Fruit fly (Drosophila melanogaster) whole organism, pupa: ENCODE data around the gene Ssk.

Experiments
- CG10348 ChIP-seq: fragments of 200-800 bp; sonication (Bioruptor generic); IDR thresholded peaks from 2 replicates; pipeline ENCODE4 v1.3.6; 2022; ENCODE audit warnings: missing biosample characterization, missing genetic modification characterization
- CG12605 ChIP-seq: fragments of 200-800 bp; sonication (Bioruptor generic); IDR thresholded peaks from 2 replicates; pipeline ENCODE4 v1.3.6; 2022; ENCODE audit warnings: missing biosample characterization, missing genetic modification characterization
- CG13204 ChIP-seq: fragments of 200-800 bp; sonication (Bioruptor generic); optimal IDR thresholded peaks from 2 replicates; lab custom pipeline; 2018; ENCODE audit warnings: missing biosample characterization, mild to moderate bottlenecking, missing genetic modification characterization, moderate library complexity
- CG14655 ChIP-seq: fragments of 200-800 bp; sonication (Bioruptor generic); optimal IDR thresholded peaks from 3 replicates; lab custom pipeline; 2017; ENCODE audit warnings: mild to moderate bottlenecking, missing biosample characterization, missing genetic modification reagents, missing genetic modification characterization
- CG15710 ChIP-seq: fragments of 200-800 bp; sonication (Bioruptor generic); optimal IDR thresholded peaks from 2 replicates; lab custom pipeline; 2018; ENCODE audit warnings: missing biosample characterization, mild to moderate bottlenecking, missing genetic modification characterization, moderate library complexity
- CG17806 ChIP-seq: fragments of 200-800 bp; sonication (Bioruptor generic); optimal IDR thresholded peaks from 2 replicates; lab custom pipeline; 2018; ENCODE audit warnings: missing biosample characterization, mild to moderate bottlenecking, missing genetic modification characterization, moderate library complexity
- CG32121 ChIP-seq: fragments of 200-800 bp; sonication (Bioruptor generic); IDR thresholded peaks from 2 replicates; pipeline ENCODE4 v1.3.6; 2022; ENCODE audit warnings: missing biosample characterization, missing genetic modification characterization
- CG34367 ChIP-seq: fragments of 200-800 bp; sonication (Bioruptor generic); optimal IDR thresholded peaks from 2 replicates; lab custom pipeline; 2018; ENCODE audit warnings: missing biosample characterization, mild to moderate bottlenecking, missing genetic modification characterization
- CG4496 ChIP-seq: fragments of 200-800 bp; sonication (Bioruptor generic); IDR thresholded peaks from 3 replicates; pipeline ENCODE4 v1.3.6; 2022; ENCODE audit warnings: missing biosample characterization, missing genetic modification characterization
- CG8159 ChIP-seq: fragments of 200-800 bp; sonication (Bioruptor generic); optimal IDR thresholded peaks from 3 replicates; lab custom pipeline; 2018; ENCODE audit warnings: missing biosample characterization, mild to moderate bottlenecking, missing genetic modification characterization, moderate library complexity
- CG8301 ChIP-seq: fragments of 200-800 bp; sonication (Bioruptor generic); optimal IDR thresholded peaks from 2 replicates; lab custom pipeline; 2018; ENCODE audit warnings: missing biosample characterization, mild to moderate bottlenecking, missing genetic modification characterization
- CG9948 ChIP-seq: fragments of 200-800 bp; sonication (Bioruptor generic); optimal IDR thresholded peaks from 2 replicates; lab custom pipeline; 2018; ENCODE audit warnings: missing biosample characterization, mild to moderate bottlenecking, missing genetic modification characterization, moderate library complexity
- D1 ChIP-seq: fragments of 200-800 bp; sonication (Bioruptor generic); optimal IDR thresholded peaks from 2 replicates; lab custom pipeline; 2018; ENCODE audit warnings: missing biosample characterization, mild to moderate bottlenecking, missing genetic modification characterization, moderate library complexity
- EcR ChIP-seq: fragments of 200-800 bp; sonication (Bioruptor generic); optimal IDR thresholded peaks from 3 replicates; lab custom pipeline; 2019; ENCODE audit warnings: missing biosample characterization, missing genetic modification characterization, mild to moderate bottlenecking, moderate library complexity, missing genetic modification reagents
- Ets98B ChIP-seq: fragments of 200-800 bp; sonication (Bioruptor generic); IDR thresholded peaks from 2 replicates; pipeline ENCODE4 v1.3.6; 2022; ENCODE audit warnings: missing biosample characterization, missing genetic modification characterization
- Pif1A ChIP-seq: fragments of 200-800 bp; sonication (Bioruptor generic); optimal IDR thresholded peaks from 3 replicates; lab custom pipeline; 2016; ENCODE audit warnings: missing biosample characterization, missing genetic modification characterization
- Pif1B ChIP-seq: fragments of 200-800 bp; sonication (Bioruptor generic); optimal IDR thresholded peaks from 3 replicates; lab custom pipeline; 2016; ENCODE audit warnings: missing biosample characterization, missing genetic modification characterization
- Snoo ChIP-seq: fragments of 200-800 bp; sonication (Bioruptor generic); optimal IDR thresholded peaks from 3 replicates; lab custom pipeline; 2017; ENCODE audit warnings: missing biosample characterization, mild to moderate bottlenecking, missing genetic modification characterization, inconsistent platforms
- fd96Ca ChIP-seq: fragments of 200-800 bp; sonication (Bioruptor generic); IDR thresholded peaks from 3 replicates; pipeline ENCODE4 v1.3.6; 2022; ENCODE audit warnings: missing biosample characterization, missing genetic modification characterization
- gl ChIP-seq: fragments of 200-800 bp; sonication (Bioruptor generic); optimal IDR thresholded peaks from 2 replicates; lab custom pipeline; 2018; ENCODE audit warnings: missing biosample characterization, mild to moderate bottlenecking, missing genetic modification characterization
- rn ChIP-seq: fragments of 200-800 bp; sonication (Bioruptor generic); IDR thresholded peaks from 2 replicates; pipeline ENCODE4 v1.3.6; 2022; ENCODE audit warnings: missing biosample characterization, missing genetic modification characterization

Ssk gene

DNA sequence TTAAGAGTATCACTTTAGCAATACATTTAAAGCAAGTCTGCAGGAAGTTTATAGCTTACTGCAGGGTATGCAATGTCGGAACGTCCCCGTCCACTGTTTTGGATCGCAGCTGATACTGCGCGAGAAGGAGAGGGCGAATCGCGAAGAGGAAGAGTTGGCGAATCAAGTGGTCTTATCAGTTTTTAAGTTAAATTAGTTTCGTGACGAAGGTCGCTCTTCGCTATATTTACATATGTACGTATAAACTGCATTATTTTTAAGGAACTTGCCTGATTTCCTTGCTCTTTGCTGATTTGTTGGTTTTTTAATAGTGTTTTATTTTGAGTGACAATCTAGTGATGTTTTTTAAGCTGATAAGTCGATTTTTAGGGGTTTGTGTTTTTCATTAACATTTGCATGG lies 8.9 kb downstream of the Ssk start:
- no peak for TF ChIP-seq gl (tag; lab: Kevin White, UChicago)
- no peak for TF ChIP-seq CG10348
- TF ChIP-seq fd96Ca (GFP tag; lab: Robert Waterston, UW), result no peak
- TF ChIP-seq rn, result no peak
- no peak for TF ChIP-seq CG13204 (GFP tag; lab: Kevin White, UChicago)
- TF ChIP-seq CG9948 (tag; lab: Kevin White, UChicago), result no peak
- no peak for TF ChIP-seq CG8159 (tag; lab: Kevin White, UChicago)
- TF ChIP-seq CG14655 (GFP tag; lab: Kevin White, UChicago), result no peak
- TF ChIP-seq EcR (GFP tag; lab: Kevin White, UChicago), result no peak
- TF ChIP-seq Snoo (tag; lab: Kevin White, UChicago), result no peak
- TF ChIP-seq Ets98B (GFP tag; lab: Robert Waterston, UW), result no peak
- TF ChIP-seq Pif1A (GFP tag; lab: Kevin White, UChicago), result no peak
- no peak for TF ChIP-seq D1 (tag; lab: Kevin White, UChicago)
- no peak for TF ChIP-seq CG32121 (GFP tag; lab: Robert Waterston, UW)
- TF ChIP-seq CG12605 (GFP tag; lab: Robert Waterston, UW), result no peak
- no peak for TF ChIP-seq Pif1B (GFP tag; lab: Kevin White, UChicago)

DNA sequence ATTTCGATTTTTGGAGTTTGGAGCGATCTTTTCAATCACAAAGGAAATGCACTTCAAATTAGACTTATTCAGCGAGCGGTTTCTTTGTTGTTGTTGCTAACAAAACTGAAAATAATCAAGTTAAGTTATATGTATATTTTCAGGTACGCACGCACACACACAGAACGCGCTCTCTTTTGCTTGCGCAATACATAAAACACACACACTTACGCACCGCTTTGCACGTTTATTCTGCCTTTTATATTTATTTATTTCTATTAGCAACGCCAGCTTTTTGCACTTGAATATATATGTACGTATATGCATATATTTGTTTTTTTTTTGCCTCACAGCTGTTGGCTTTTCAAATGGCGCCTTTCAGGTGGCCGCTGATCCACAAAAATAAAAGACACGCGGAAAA lies 9.4 kb downstream of the Ssk start:
- TF ChIP-seq CG17806, result no peak
- no peak for TF ChIP-seq gl (tag; lab: Kevin White, UChicago)
- 0 out of 3 replicates have a peak, but pooled peaks have one; percentile 12 for TF ChIP-seq fd96Ca (GFP tag; lab: Robert Waterston, UW)
- no peak for TF ChIP-seq CG4496
- no peak for TF ChIP-seq Pif1B (GFP tag; lab: Kevin White, UChicago)

DNA sequence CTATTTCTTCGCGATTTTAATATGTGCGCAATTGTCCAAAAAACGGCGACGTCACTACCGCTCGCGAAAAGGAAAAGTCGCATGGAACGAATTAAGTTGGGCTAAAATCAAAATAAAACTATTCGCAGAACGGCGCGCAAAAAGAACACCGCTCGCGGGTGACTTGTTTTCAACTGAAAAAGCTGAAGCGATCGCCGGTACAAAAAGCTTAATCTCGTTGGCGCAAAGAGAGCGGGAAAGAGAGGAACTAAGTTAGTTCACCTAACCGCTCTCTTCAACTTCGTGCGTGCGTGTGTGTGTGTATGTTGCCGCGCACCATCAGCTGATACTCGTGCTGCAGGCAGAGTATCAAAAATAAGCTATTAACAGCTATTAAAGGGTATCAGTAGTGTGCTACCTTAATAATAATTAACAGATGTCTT lies 9.8 kb downstream of the Ssk start, which contains the start of gene CG42674:
Gene CG42674, minus strand, starts transcription at position 180 of the 422 bp plus-strand sequence.
- TF ChIP-seq CG4496 (peak; percentile 54; the same call in 1 of the 3 replicates), Pif1A (GFP tag; lab: Kevin White, UChicago) (no peak), Pif1B (GFP tag; lab: Kevin White, UChicago) (peak; percentile 30), CG13204 (GFP tag; lab: Kevin White, UChicago) (no peak)

DNA sequence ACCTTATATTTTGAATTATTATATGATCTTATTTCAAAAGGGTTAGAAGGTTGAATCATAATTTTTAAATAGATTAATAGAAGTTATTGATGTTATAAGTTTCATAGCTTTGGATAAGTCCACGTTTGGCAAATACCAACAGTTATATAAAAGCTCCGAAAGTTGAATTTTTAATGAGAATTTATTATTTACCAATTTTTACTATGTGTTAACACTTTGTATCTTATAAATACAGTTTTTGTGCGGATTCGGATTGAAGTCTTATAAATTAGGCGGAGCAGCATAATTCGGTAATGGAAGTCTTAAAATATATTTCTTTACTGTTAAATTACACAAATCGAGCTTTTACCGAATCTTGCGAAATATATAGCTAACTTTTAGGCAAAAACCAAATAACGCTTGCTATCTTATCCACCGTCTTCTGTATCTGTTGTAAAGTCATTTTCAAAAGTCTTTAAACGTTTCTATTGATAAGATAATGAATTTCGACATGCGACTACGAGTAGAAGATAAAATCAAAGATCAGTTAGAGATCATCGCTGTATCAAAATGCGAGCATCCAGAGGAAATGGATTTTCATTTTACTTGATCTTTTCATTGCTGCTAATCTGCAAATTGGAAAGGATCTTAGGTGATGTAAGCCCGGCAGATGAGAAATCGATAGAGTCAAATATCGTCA lies 11.4 kb downstream of the Ssk start, which contains the start of gene CG42833:
Gene CG42833, plus strand, starts transcription at position 525 of the 679 bp plus-strand sequence.
- TF ChIP-seq CG34367 (tag; lab: Kevin White, UChicago), result no peak
- TF ChIP-seq Snoo (tag; lab: Kevin White, UChicago), result no peak
- no peak for TF ChIP-seq gl (tag; lab: Kevin White, UChicago)
- no peak for TF ChIP-seq CG32121 (GFP tag; lab: Robert Waterston, UW)

DNA sequence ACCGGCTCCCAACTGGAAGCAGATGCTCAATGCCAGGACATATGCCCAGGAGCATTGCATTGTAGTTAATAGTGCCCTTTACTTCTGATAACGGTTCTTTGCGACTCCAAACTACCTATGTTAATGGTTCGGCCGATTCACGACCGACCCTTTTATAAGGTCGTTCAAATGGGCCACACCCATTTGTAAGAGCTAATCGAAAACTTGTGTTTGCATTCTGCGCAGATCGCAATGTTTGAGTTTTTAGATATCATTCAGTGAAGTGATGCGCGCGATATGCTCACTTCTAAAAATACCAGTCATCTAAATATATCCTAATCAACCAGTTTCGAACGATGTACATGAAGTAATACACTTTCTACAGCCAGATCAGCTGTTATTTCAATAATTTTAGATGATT lies 13.2 kb downstream of the Ssk start, which contains the start of gene obst-F:
Gene obst-F, minus strand, starts transcription at position 101 of the 400 bp plus-strand sequence.
- no peak for TF ChIP-seq CG32121 (GFP tag; lab: Robert Waterston, UW)
- no peak for TF ChIP-seq Snoo (tag; lab: Kevin White, UChicago)
- TF ChIP-seq CG34367 (tag; lab: Kevin White, UChicago), result no peak
- no peak for TF ChIP-seq D1 (tag; lab: Kevin White, UChicago)
- TF ChIP-seq CG4496, result no peak
- no peak for TF ChIP-seq fd96Ca (GFP tag; lab: Robert Waterston, UW)
- no peak for TF ChIP-seq Pif1B (GFP tag; lab: Kevin White, UChicago)
- TF ChIP-seq Ets98B (GFP tag; lab: Robert Waterston, UW), result no peak
- TF ChIP-seq CG13204 (GFP tag; lab: Kevin White, UChicago), result no peak
- TF ChIP-seq CG12605 (GFP tag; lab: Robert Waterston, UW), result no peak
- TF ChIP-seq CG8301 (tag; lab: Kevin White, UChicago), result no peak
- no peak for TF ChIP-seq CG10348
- no peak for TF ChIP-seq rn
- TF ChIP-seq CG15710, result no peak
- no peak for TF ChIP-seq EcR (GFP tag; lab: Kevin White, UChicago)
- no peak for TF ChIP-seq CG17806

DNA sequence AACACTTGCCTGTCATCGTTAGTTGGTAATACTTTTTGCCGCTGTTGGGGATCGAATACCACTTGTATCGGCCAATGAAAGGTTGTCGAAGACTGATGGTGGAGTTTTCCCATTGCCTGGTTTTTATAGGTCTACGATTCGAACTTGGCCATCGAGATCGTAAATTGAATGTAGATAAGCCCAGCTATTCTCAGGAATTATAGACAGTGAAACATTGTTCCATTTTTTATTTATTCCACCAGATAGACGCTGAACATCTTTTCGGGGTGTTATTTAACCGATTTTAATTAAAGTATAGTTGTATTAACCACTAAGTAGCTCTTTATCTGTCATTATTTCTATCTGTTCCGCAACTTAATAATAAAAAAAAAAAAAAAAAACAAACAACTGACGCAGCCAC lies 15.3 kb downstream of the Ssk start, which contains the start of gene CG7298:
Gene CG7298, minus strand, starts transcription at position 101 of the 400 bp plus-strand sequence.
- TF ChIP-seq CG4496 (no peak), CG10348 (no peak), Snoo (tag; lab: Kevin White, UChicago) (no peak), CG9948 (tag; lab: Kevin White, UChicago) (no peak), gl (tag; lab: Kevin White, UChicago) (no peak)
- TF ChIP-seq, all 21 proteins: peak for 0

DNA sequence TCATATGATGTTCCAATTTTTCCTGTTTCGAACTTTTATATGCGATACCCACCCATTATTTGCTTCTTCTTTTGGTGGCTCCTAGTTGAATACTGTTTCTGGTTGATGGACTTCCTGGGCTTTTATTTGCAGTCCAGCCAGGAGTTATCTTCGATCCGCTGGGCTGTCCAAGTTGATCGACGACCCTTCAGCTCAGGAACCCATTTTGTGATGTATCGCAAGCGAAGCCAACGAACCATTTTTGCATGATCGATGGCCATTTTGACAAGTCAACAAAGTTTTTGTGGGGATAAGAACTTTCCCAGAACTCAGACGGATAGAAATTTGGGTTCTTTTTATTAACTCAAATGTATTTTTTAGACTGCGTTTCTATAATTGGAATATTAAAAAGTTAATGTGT lies 17.6 kb downstream of the Ssk start, which contains the start of gene CG7290:
Gene CG7290, minus strand, starts transcription at position 101 of the 400 bp plus-strand sequence.
- no peak for TF ChIP-seq Pif1B (GFP tag; lab: Kevin White, UChicago)
- TF ChIP-seq CG17806, result no peak
- TF ChIP-seq CG12605 (GFP tag; lab: Robert Waterston, UW), result no peak
- TF ChIP-seq Pif1A (GFP tag; lab: Kevin White, UChicago), result no peak
- TF ChIP-seq rn, result no peak
- TF ChIP-seq fd96Ca (GFP tag; lab: Robert Waterston, UW), result no peak
- TF ChIP-seq D1 (tag; lab: Kevin White, UChicago), result no peak
- no peak for TF ChIP-seq CG8301 (tag; lab: Kevin White, UChicago)
- no peak for TF ChIP-seq CG9948 (tag; lab: Kevin White, UChicago)
- no peak for TF ChIP-seq gl (tag; lab: Kevin White, UChicago)
- TF ChIP-seq CG4496, result no peak
- TF ChIP-seq CG8159 (tag; lab: Kevin White, UChicago), result no peak
- no peak for TF ChIP-seq Ets98B (GFP tag; lab: Robert Waterston, UW)
- no peak for TF ChIP-seq CG14655 (GFP tag; lab: Kevin White, UChicago)
- no peak for TF ChIP-seq CG15710
- TF ChIP-seq CG10348, result no peak
- TF ChIP-seq, all 21 proteins: peak for 0
